In genomic region chrX:21387695-21388094, dm6 we compare ENCODE assay signal across 3 fruit fly cellular contexts.
TF ChIP-seq lines count a peak whose summit lies in the region.

Gene Ddx56, minus strand, starts transcription at chrX:21387946.

- TF ChIP-seq CTCF in whole organism, embryonic (GFP tag; optimal IDR thresholded peaks at IDR 0.05; lab: Kevin White, UChicago), result no peak

TF ChIP-seq in whole organism, adult, 20 proteins besides CTCF, POLR2A, EP300 and RAD21:
- no peak for TF ChIP-seq CG14711 (tag; optimal IDR thresholded peaks at IDR 0.05; lab: Kevin White, UChicago)
- no peak for TF ChIP-seq CG5204 (GFP tag; optimal IDR thresholded peaks at IDR 0.05; lab: Kevin White, UChicago)
- peak; percentile 54 for TF ChIP-seq Mnt (GFP tag; optimal IDR thresholded peaks at IDR 0.05; lab: Kevin White, UChicago)
- TF ChIP-seq pad (GFP tag; optimal IDR thresholded peaks at IDR 0.05; lab: Kevin White, UChicago), result no peak
- TF ChIP-seq bab1 (GFP tag; optimal IDR thresholded peaks at IDR 0.05; lab: Kevin White, UChicago), result no peak

TF ChIP-seq in whole organism, embryonic, 481 proteins besides CTCF, POLR2A, EP300 and RAD21 (continues in another document):
- TF ChIP-seq eve (GFP tag; optimal IDR thresholded peaks at IDR 0.05; lab: Kevin White, UChicago) (no peak), Scr (GFP tag; IDR thresholded peaks at IDR 0.05; lab: Robert Waterston, UW; ENCODE audit: partially characterized antibody) (peak; percentile 71), tna (GFP tag; IDR thresholded peaks at IDR 0.05; lab: Robert Waterston, UW; ENCODE audit: partially characterized antibody) (0 out of 2 replicates have a peak, but pooled peaks have one; percentile 16), CG2116 (GFP tag; optimal IDR thresholded peaks at IDR 0.05; lab: Kevin White, UChicago) (peak; percentile 9), dm (GFP tag; optimal IDR thresholded peaks at IDR 0.05; lab: Kevin White, UChicago) (peak; percentile 29), Dref (GFP tag; IDR thresholded peaks at IDR 0.05; lab: Robert Waterston, UW) (peak; percentile 69), CG2129 (GFP tag; IDR thresholded peaks at IDR 0.05; lab: Robert Waterston, UW; ENCODE audit: partially characterized antibody) (peak; percentile 23), tup (GFP tag; optimal IDR thresholded peaks at IDR 0.05; lab: Kevin White, UChicago) (no peak), CG14860 (GFP tag; IDR thresholded peaks at IDR 0.05; lab: Robert Waterston, UW; ENCODE audit: partially characterized antibody) (0 out of 3 replicates have a peak, but pooled peaks have one; percentile 22), hbn (GFP tag; IDR thresholded peaks at IDR 0.05; lab: Robert Waterston, UW; ENCODE audit: partially characterized antibody) (peak; percentile 47), CoRest (tag; optimal IDR thresholded peaks at IDR 0.05; lab: Kevin White, UChicago) (no peak), row (GFP tag; IDR thresholded peaks at IDR 0.05; lab: Robert Waterston, UW) (peak; percentile 43; the same call in 2 of the 3 replicates), CG3995 (GFP tag; optimal IDR thresholded peaks at IDR 0.05; lab: Kevin White, UChicago) (peak; percentile 29), MTF-1 (GFP tag; optimal IDR thresholded peaks at IDR 0.05; lab: Kevin White, UChicago; ENCODE audit: borderline replicate concordance) (no peak), YL-1 (GFP tag; optimal IDR thresholded peaks at IDR 0.05; lab: Kevin White, UChicago) (peak; percentile 33), amos (GFP tag; IDR thresholded peaks at IDR 0.05; lab: Robert Waterston, UW; ENCODE audit: partially characterized antibody) (peak; percentile 70), BEAF-32 (GFP tag; optimal IDR thresholded peaks at IDR 0.05; lab: Kevin White, UChicago) (peak; percentile 55), inv (GFP tag; IDR thresholded peaks at IDR 0.05; lab: Robert Waterston, UW; ENCODE audit: partially characterized antibody) (peak; percentile 15; the same call in 1 of the 2 replicates), pzg (GFP tag; optimal IDR thresholded peaks at IDR 0.05; lab: Kevin White, UChicago) (peak; percentile 8), ewg (GFP tag; optimal IDR thresholded peaks at IDR 0.05; lab: Kevin White, UChicago) (peak; percentile 66), vnd (GFP tag; IDR thresholded peaks at IDR 0.05; lab: Robert Waterston, UW; ENCODE audit: partially characterized antibody) (0 out of 3 replicates have a peak, but pooled peaks have one; percentile 42), CG3163 (GFP tag; optimal IDR thresholded peaks at IDR 0.05; lab: Kevin White, UChicago) (no peak), Bgb (GFP tag; IDR thresholded peaks at IDR 0.05; lab: Robert Waterston, UW; ENCODE audit: partially characterized antibody) (peak; percentile 47; the same call in 1 of the 2 replicates), sna (GFP tag; IDR thresholded peaks at IDR 0.05; lab: Robert Waterston, UW; ENCODE audit: partially characterized antibody) (peak; percentile 51; the same call in 1 of the 2 replicates), MESR4 (GFP tag; optimal IDR thresholded peaks at IDR 0.05; lab: Kevin White, UChicago) (peak; percentile 85), Doc3 (GFP tag; IDR thresholded peaks at IDR 0.05; lab: Robert Waterston, UW; ENCODE audit: partially characterized antibody) (peak; percentile 47; the same call in 2 of the 3 replicates), knrl (GFP tag; IDR thresholded peaks at IDR 0.05; lab: Robert Waterston, UW; ENCODE audit: partially characterized antibody) (peak; percentile 43; the same call in 2 of the 3 replicates), CG13287 (GFP tag; IDR thresholded peaks at IDR 0.05; lab: Robert Waterston, UW; ENCODE audit: partially characterized antibody) (peak; percentile 71), CG6791 (GFP tag; IDR thresholded peaks at IDR 0.05; lab: Robert Waterston, UW; ENCODE audit: partially characterized antibody) (0 out of 3 replicates have a peak, but pooled peaks have one; percentile 15), Dll (GFP tag; IDR thresholded peaks at IDR 0.05; lab: Robert Waterston, UW; ENCODE audit: partially characterized antibody) (peak; percentile 68), CG7786 (GFP tag; optimal IDR thresholded peaks at IDR 0.05; lab: Kevin White, UChicago) (no peak), E2f2 (GFP tag; IDR thresholded peaks at IDR 0.05; lab: Robert Waterston, UW) (0 out of 2 replicates have a peak, but pooled peaks have one; percentile 13), unc-4 (GFP tag; IDR thresholded peaks at IDR 0.05; lab: Robert Waterston, UW; ENCODE audit: partially characterized antibody) (peak; percentile 63), Meics (GFP tag; optimal IDR thresholded peaks at IDR 0.05; lab: Kevin White, UChicago) (no peak), chinmo (GFP tag; IDR thresholded peaks at IDR 0.05; lab: Robert Waterston, UW; ENCODE audit: partially characterized antibody) (0 out of 4 replicates have a peak, but pooled peaks have one; percentile 65)

TF ChIP-seq in whole organism, prepupa, 60 proteins besides CTCF, POLR2A, EP300 and RAD21:
- no peak for TF ChIP-seq pdm3 (GFP tag; optimal IDR thresholded peaks at IDR 0.05; lab: Kevin White, UChicago)
- TF ChIP-seq CG8119 (GFP tag; IDR thresholded peaks at IDR 0.05; lab: Robert Waterston, UW), result 0 out of 3 replicates have a peak, but pooled peaks have one; percentile 13
- no peak for TF ChIP-seq Eip78C (GFP tag; lab: Kevin White, UChicago)
